Fruit fly (Drosophila melanogaster) whole organism: ENCODE measurements around the gene side-III.

Experiments used
- CG8478 ChIP-seq: fragments of >200 bp; optimal IDR thresholded peaks from 2 replicates; lab custom pipeline; 2018; ENCODE audit warnings: inconsistent platforms
- Dll ChIP-seq: fragments of >200 bp; optimal IDR thresholded peaks from 2 replicates; lab custom pipeline; 2017
- EcR ChIP-seq, 2 experiments: fragments of >200 bp; optimal IDR thresholded peaks; 2 replicates each; lab custom pipeline; 2017; ENCODE audit warnings: missing biosample characterization in 2 of 2, missing genetic modification characterization in 2 of 2, missing genetic modification reagents in 2 of 2
- pan ChIP-seq: fragments of >200 bp; optimal IDR thresholded peaks from 2 replicates; lab custom pipeline; 2017
- psq ChIP-seq: fragments of >200 bp; optimal IDR thresholded peaks from 2 replicates; lab custom pipeline; 2017
- usp ChIP-seq: fragments of >200 bp; optimal IDR thresholded peaks from 2 replicates; lab custom pipeline; 2017; ENCODE audit warnings: missing biosample characterization, missing genetic modification characterization, mixed read lengths

The side-III gene

dm6 chr3R:5821750-5822149 lies 137.6 kb downstream of the side-III start, which contains the start of gene CG46303:
Gene CG46303, plus strand, starts transcription at chr3R:5821972.
- TF ChIP-seq CG8478 (lab: Kevin White, UChicago) = no peak
- TF ChIP-seq EcR (GFP tag; optimal IDR thresholded peaks at IDR 0.05; lab: Kevin White, UChicago) = no peak
- TF ChIP-seq usp (GFP tag; lab: Kevin White, UChicago) = no peak
- TF ChIP-seq pan (lab: Kevin White, UChicago) = no peak
- no peak for TF ChIP-seq Dll (lab: Kevin White, UChicago)
- no peak for TF ChIP-seq psq (lab: Kevin White, UChicago)

- TF ChIP-seq CG8478 (lab: Kevin White, UChicago) = no peak
These were observed 138.1 kb downstream of the side-III start, which contains the start of gene Hpr1 for dm6 chr3R:5821243-5821642. Gene Hpr1, minus strand, starts transcription at chr3R:5821440.

dm6 chr3R:5813157-5813659 lies 146.1 kb downstream of the side-III start, which contains the start of gene CG42675:
Gene CG42675, plus strand, starts transcription at chr3R:5813609.
- TF ChIP-seq Dll (lab: Kevin White, UChicago) = no peak
- no peak for TF ChIP-seq usp (GFP tag; lab: Kevin White, UChicago)
- no peak for TF ChIP-seq EcR (GFP tag; optimal IDR thresholded peaks at IDR 0.05; lab: Kevin White, UChicago)
- TF ChIP-seq pan (lab: Kevin White, UChicago) = no peak
- TF ChIP-seq CG8478 (lab: Kevin White, UChicago) = no peak
- no peak for TF ChIP-seq psq (lab: Kevin White, UChicago)
